Fruit fly (Drosophila melanogaster) whole organism, wandering third instar larva: Measurements from ENCODE around the gene CG14823.

Source experiments
- CrebA ChIP-seq: fragments of 200-800 bp; sonication (Bioruptor generic); optimal IDR thresholded peaks from 2 replicates; lab custom pipeline; 2016; ENCODE audit warnings: missing biosample characterization, mild to moderate bottlenecking, missing genetic modification characterization, borderline replicate concordance
- Dfd ChIP-seq: fragments of >200 bp; optimal IDR thresholded peaks from 2 replicates; lab custom pipeline; 2017; ENCODE audit warnings: missing biosample characterization, missing genetic modification characterization
- GATAd ChIP-seq: sonication (Bioruptor generic); optimal IDR thresholded peaks from 2 replicates; lab custom pipeline; 2016; ENCODE audit warnings: missing biosample characterization, missing genetic modification characterization
- Mio ChIP-seq: sonication (Bioruptor generic); optimal IDR thresholded peaks from 2 replicates; lab custom pipeline; 2016; ENCODE audit warnings: missing biosample characterization, missing genetic modification characterization
- Rel ChIP-seq, 2 experiments: fragments of 200-800 bp; sonication (Bioruptor generic) in 1 of 2; optimal IDR thresholded peaks; 2 replicates in 1 of 2; 3 replicates in 1 of 2; lab custom pipeline; 2016 to 2019; ENCODE audit warnings: mild to moderate bottlenecking in 2 of 2, missing biosample characterization in 2 of 2, missing genetic modification characterization in 2 of 2, moderate library complexity in 1 of 2
- Vsx2 ChIP-seq: fragments of 200-300, 225-300 bp; sonication (Bioruptor generic); optimal IDR thresholded peaks from 2 replicates; lab custom pipeline; 2018; ENCODE audit warnings: missing biosample characterization, missing genetic modification characterization; ENCODE audit not compliant: partially characterized antibody
- br ChIP-seq: fragments of 200-800 bp; sonication (Bioruptor generic); optimal IDR thresholded peaks from 2 replicates; lab custom pipeline; 2016; ENCODE audit warnings: missing biosample characterization, missing genetic modification characterization
- jim ChIP-seq: fragments of 175-275, 200-325 bp; sonication (Bioruptor generic); optimal IDR thresholded peaks from 2 replicates; lab custom pipeline; 2016; ENCODE audit warnings: missing biosample characterization, mild to moderate bottlenecking, missing genetic modification characterization
- rgr ChIP-seq: fragments of 200-800 bp; sonication (Bioruptor generic); optimal IDR thresholded peaks from 3 replicates; lab custom pipeline; 2016; ENCODE audit warnings: missing biosample characterization, mild to moderate bottlenecking, missing genetic modification characterization
- sage ChIP-seq: fragments of 200-800 bp; sonication (Bioruptor generic); optimal IDR thresholded peaks from 2 replicates; lab custom pipeline; 2016; ENCODE audit warnings: missing biosample characterization, mild to moderate bottlenecking, missing genetic modification characterization
- tai ChIP-seq: sonication (Bioruptor generic); optimal IDR thresholded peaks from 2 replicates; lab custom pipeline; 2016; ENCODE audit warnings: missing biosample characterization, missing genetic modification characterization

DNA sequence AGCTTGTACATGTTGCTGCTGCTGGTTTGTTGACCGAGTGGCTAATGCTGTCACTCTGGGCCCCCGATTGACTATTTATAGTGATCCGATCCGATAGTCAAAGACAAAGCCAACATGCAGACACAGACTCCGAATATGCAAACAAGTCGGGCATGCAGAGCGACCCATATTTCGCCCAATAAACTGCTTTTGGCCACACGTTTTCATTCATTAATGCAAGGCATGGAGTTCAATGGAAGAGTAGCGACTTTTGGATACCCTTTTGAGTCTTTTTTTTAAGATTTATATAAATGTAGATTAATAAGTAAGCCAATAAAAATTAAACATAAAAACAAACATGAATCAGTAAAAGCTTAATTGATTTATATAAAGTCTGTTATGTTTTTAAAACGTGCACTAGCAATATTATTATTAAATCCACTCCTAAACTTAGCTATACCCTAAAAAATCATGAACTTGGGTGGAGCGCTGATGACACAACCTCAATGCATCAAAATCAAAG lies 20.5 kb downstream of the CG14823 start, which contains the start of gene Cpr65Ea:
- TF ChIP-seq GATAd (GFP tag; lab: Kevin White, UChicago) (no peak), br (GFP tag; lab: Kevin White, UChicago) (no peak), Dfd (no peak), tai (GFP tag; lab: Kevin White, UChicago) (no peak), rgr (GFP tag; lab: Kevin White, UChicago) (no peak), Rel (GFP tag; optimal IDR thresholded peaks at IDR 0.05; lab: Kevin White, UChicago) (no peak), Rel (tag; optimal IDR thresholded peaks at IDR 0.05; lab: Kevin White, UChicago) (no peak), jim (GFP tag; lab: Kevin White, UChicago) (no peak), CrebA (GFP tag; lab: Kevin White, UChicago) (no peak), sage (GFP tag; lab: Kevin White, UChicago) (no peak), Mio (no peak), Vsx2 (GFP tag; lab: Kevin White, UChicago) (no peak)
